Worm (Caenorhabditis elegans) whole organism, L1 larva: ENCODE data around the gene ufd-1.

Experiments
- C16A3.4 ChIP-seq: fragments of 150-350 bp; optimal IDR thresholded peaks from 2 replicates; lab custom pipeline; 2014; ENCODE audit warnings: missing biosample characterization, missing genetic modification characterization
- C34B4.2 ChIP-seq: sonication (generic microtip); optimal IDR thresholded peaks from 2 replicates; lab custom pipeline; 2017; ENCODE audit warnings: mild to moderate bottlenecking, missing genetic modification characterization, missing compliant biosample characterization
- F16B12.6 ChIP-seq: fragments of 150-350 bp; optimal IDR thresholded peaks from 2 replicates; lab custom pipeline; 2014; ENCODE audit warnings: missing biosample characterization, missing genetic modification characterization
- aly-2 ChIP-seq: fragments of 150-350 bp; optimal IDR thresholded peaks from 2 replicates; lab custom pipeline; 2014; ENCODE audit warnings: missing biosample characterization, missing genetic modification characterization
- ama-1 ChIP-seq: fragments of 150-350 bp; optimal IDR thresholded peaks from 2 replicates; lab custom pipeline; 2014
- blmp-1 ChIP-seq: fragments of 150-350 bp; optimal IDR thresholded peaks from 2 replicates; lab custom pipeline; 2014; ENCODE audit warnings: missing biosample characterization, missing genetic modification characterization
- ceh-63 ChIP-seq: fragments of 200-800 bp; sonication (Bioruptor generic); optimal IDR thresholded peaks from 2 replicates; lab custom pipeline; 2018; ENCODE audit warnings: mild to moderate bottlenecking, missing genetic modification characterization, missing compliant biosample characterization
- ceh-8 ChIP-seq: fragments of 200-800 bp; sonication (Bioruptor generic); optimal IDR thresholded peaks from 2 replicates; lab custom pipeline; 2018; ENCODE audit warnings: mild to moderate bottlenecking, missing genetic modification characterization, moderate library complexity, missing compliant biosample characterization
- ceh-82 ChIP-seq, 3 experiments: fragments of 150-350 bp in 1 of 3; sonication (generic microtip) in 2 of 3; optimal IDR thresholded peaks; 2 replicates each; lab custom pipeline; 2014 to 2017; ENCODE audit warnings: missing biosample characterization in 3 of 3, missing genetic modification characterization in 3 of 3
- ceh-88 ChIP-seq: fragments of 200-800 bp; sonication (Bioruptor generic); IDR thresholded peaks from 2 replicates; pipeline ENCODE4 v1.3.6; 2022; ENCODE audit warnings: missing genetic modification characterization, missing compliant biosample characterization
- ces-1 ChIP-seq: fragments of 150-350 bp; optimal IDR thresholded peaks from 2 replicates; lab custom pipeline; 2014; ENCODE audit warnings: missing biosample characterization, missing genetic modification reagents, missing genetic modification characterization
- dpl-1 ChIP-seq, 3 experiments: fragments of 150-350 bp in 2 of 3; sonication (generic microtip) in 1 of 3; optimal IDR thresholded peaks; 2 replicates each; lab custom pipeline; 2014 to 2017; ENCODE audit warnings: missing biosample characterization in 3 of 3, missing genetic modification characterization in 3 of 3, missing genetic modification reagents in 3 of 3
- dsc-1 ChIP-seq: sonication (generic microtip); optimal IDR thresholded peaks from 2 replicates; lab custom pipeline; 2016; ENCODE audit warnings: mild to moderate bottlenecking, missing genetic modification characterization, missing compliant biosample characterization
- efl-1 ChIP-seq, 4 experiments: fragments of 150-350 bp; optimal IDR thresholded peaks in 3 of 4; peaks in 1 of 4; 1 replicate in 1 of 4; 2 replicates in 3 of 4; lab custom pipeline; 2014; ENCODE audit warnings: missing biosample characterization in 2 of 4, missing genetic modification characterization in 2 of 4, missing genetic modification reagents in 2 of 4
- efl-3 ChIP-seq: fragments of 200-800 bp; sonication (Bioruptor generic); optimal IDR thresholded peaks from 2 replicates; lab custom pipeline; 2018; ENCODE audit warnings: mild to moderate bottlenecking, missing genetic modification characterization, missing compliant biosample characterization
- egl-13 ChIP-seq: sonication (generic microtip); optimal IDR thresholded peaks from 2 replicates; lab custom pipeline; 2016; ENCODE audit warnings: missing genotype, missing genetic modification reagents, missing genetic modification characterization, missing compliant biosample characterization
- elt-2 ChIP-seq: sonication (generic microtip); optimal IDR thresholded peaks from 2 replicates; lab custom pipeline; 2016; ENCODE audit warnings: missing genetic modification characterization, mild to moderate bottlenecking, inconsistent platforms, missing compliant biosample characterization, missing genetic modification reagents
- elt-3 ChIP-seq, 6 experiments: fragments of 150-350 bp in 1 of 6; sonication (generic microtip); optimal IDR thresholded peaks; 2 replicates each; lab custom pipeline; 2017 to 2018; ENCODE audit warnings: missing biosample characterization in 6 of 6, missing genetic modification characterization in 6 of 6, inconsistent platforms in 1 of 6
- fkh-10 ChIP-seq: sonication (generic microtip); optimal IDR thresholded peaks from 2 replicates; lab custom pipeline; 2017; ENCODE audit warnings: missing biosample characterization, missing genetic modification reagents, missing genetic modification characterization
- fkh-4 ChIP-seq: sonication (generic microtip); optimal IDR thresholded peaks from 2 replicates; lab custom pipeline; 2016; ENCODE audit warnings: missing compliant biosample characterization, missing genetic modification characterization, borderline replicate concordance
- fos-1 ChIP-seq: fragments of 150-350 bp; optimal IDR thresholded peaks from 2 replicates; lab custom pipeline; 2014; ENCODE audit warnings: missing biosample characterization, missing genetic modification characterization
- grh-1 ChIP-seq: fragments of 200-800 bp; sonication (Bioruptor generic); IDR thresholded peaks from 2 replicates; pipeline ENCODE4 v1.3.6; 2022; ENCODE audit warnings: missing genetic modification reagents, missing genetic modification characterization, missing compliant biosample characterization
- hlh-17 ChIP-seq: fragments of 200-800 bp; sonication (Bioruptor generic); optimal IDR thresholded peaks from 2 replicates; lab custom pipeline; 2018; ENCODE audit warnings: missing genetic modification characterization, mild to moderate bottlenecking, missing compliant biosample characterization, moderate library complexity, borderline replicate concordance
- hpl-2 ChIP-seq: fragments of 150-350 bp; optimal IDR thresholded peaks from 2 replicates; lab custom pipeline; 2014; ENCODE audit warnings: missing biosample characterization, missing genetic modification reagents, missing genetic modification characterization
- isw-1 ChIP-seq: fragments of 200-800 bp; sonication (Bioruptor generic); IDR thresholded peaks from 2 replicates; pipeline ENCODE4 v1.3.6; 2022; ENCODE audit warnings: missing genetic modification characterization, missing compliant biosample characterization
- lin-13 ChIP-seq: fragments of 150-350 bp; optimal IDR thresholded peaks from 2 replicates; lab custom pipeline; 2014; ENCODE audit warnings: missing biosample characterization, missing genetic modification reagents, missing genetic modification characterization
- lin-15B ChIP-seq: fragments of 150-350 bp; sonication (generic microtip); optimal IDR thresholded peaks from 3 replicates; lab custom pipeline; 2014; ENCODE audit warnings: missing biosample characterization, missing genetic modification characterization
- lin-39 ChIP-seq: fragments of 150-350 bp; optimal IDR thresholded peaks from 2 replicates; lab custom pipeline; 2014; ENCODE audit warnings: missing biosample characterization, missing genetic modification reagents, missing genetic modification characterization
- lsy-2 ChIP-seq, 2 experiments: fragments of 150-350 bp; optimal IDR thresholded peaks; 2 replicates each; lab custom pipeline; 2014; ENCODE audit warnings: missing biosample characterization in 2 of 2, missing genetic modification characterization in 2 of 2
- mab-9 ChIP-seq: fragments of 200-800 bp; sonication (Bioruptor generic); IDR thresholded peaks from 2 replicates; pipeline ENCODE4 v1.3.6; 2022; ENCODE audit warnings: missing genetic modification reagents, missing genetic modification characterization, missing compliant biosample characterization
- mdl-1 ChIP-seq, 2 experiments: fragments of 150-350 bp; optimal IDR thresholded peaks; 2 replicates each; lab custom pipeline; 2014 to 2017; ENCODE audit warnings: missing biosample characterization in 2 of 2, missing genetic modification characterization in 2 of 2, inconsistent platforms in 1 of 2
- mep-1 ChIP-seq: fragments of 150-350 bp; optimal IDR thresholded peaks from 2 replicates; lab custom pipeline; 2014; ENCODE audit warnings: missing biosample characterization, missing genetic modification characterization
- nhr-28 ChIP-seq: fragments of 150-350 bp; optimal IDR thresholded peaks from 2 replicates; lab custom pipeline; 2014; ENCODE audit warnings: missing biosample characterization, missing genetic modification characterization
- nhr-47 ChIP-seq: sonication (generic microtip); optimal IDR thresholded peaks from 2 replicates; lab custom pipeline; 2016; ENCODE audit warnings: mild to moderate bottlenecking, missing genetic modification characterization, moderate library complexity, missing compliant biosample characterization
- nhr-71 ChIP-seq: sonication (generic microtip); optimal IDR thresholded peaks from 2 replicates; lab custom pipeline; 2016; ENCODE audit warnings: mild to moderate bottlenecking, missing genetic modification characterization, moderate library complexity, missing compliant biosample characterization
- nhr-76 ChIP-seq: sonication (generic microtip); optimal IDR thresholded peaks from 2 replicates; lab custom pipeline; 2017; ENCODE audit warnings: missing biosample characterization, missing genetic modification characterization
- nhr-77 ChIP-seq: fragments of 150-350 bp; optimal IDR thresholded peaks from 2 replicates; lab custom pipeline; 2014; ENCODE audit warnings: missing biosample characterization, missing genetic modification characterization
- pax-3 ChIP-seq: fragments of 200-800 bp; sonication (Bioruptor generic); optimal IDR thresholded peaks from 2 replicates; lab custom pipeline; 2018; ENCODE audit warnings: mild to moderate bottlenecking, missing genetic modification characterization, moderate library complexity, missing compliant biosample characterization
- rnt-1 ChIP-seq: sonication (generic microtip); optimal IDR thresholded peaks from 2 replicates; lab custom pipeline; 2016; ENCODE audit warnings: mild to moderate bottlenecking, missing genetic modification characterization, moderate library complexity, missing compliant biosample characterization
- skn-1 ChIP-seq: fragments of 150-350 bp; optimal IDR thresholded peaks from 2 replicates; lab custom pipeline; 2014; ENCODE audit warnings: missing biosample characterization, missing genetic modification characterization
- snpc-4 ChIP-seq: fragments of 150-350 bp; optimal IDR thresholded peaks from 2 replicates; lab custom pipeline; 2014; ENCODE audit warnings: missing biosample characterization, missing genetic modification characterization
- snu-23 ChIP-seq: sonication (generic microtip); optimal IDR thresholded peaks from 2 replicates; lab custom pipeline; 2016; ENCODE audit warnings: missing genetic modification characterization, missing compliant biosample characterization
- sptf-1 ChIP-seq: fragments of 150-350 bp; optimal IDR thresholded peaks from 2 replicates; lab custom pipeline; 2014; ENCODE audit warnings: missing biosample characterization, missing genetic modification characterization
- sup-37 ChIP-seq: fragments of 200-800 bp; sonication (Bioruptor generic); optimal IDR thresholded peaks from 2 replicates; lab custom pipeline; 2018; ENCODE audit warnings: mild to moderate bottlenecking, missing genetic modification characterization, missing compliant biosample characterization
- swsn-7 ChIP-seq: sonication (generic microtip); optimal IDR thresholded peaks from 2 replicates; lab custom pipeline; 2016; ENCODE audit warnings: missing genetic modification characterization, missing compliant biosample characterization
- tbx-2 ChIP-seq: sonication (generic microtip); optimal IDR thresholded peaks from 2 replicates; lab custom pipeline; 2016; ENCODE audit warnings: missing genetic modification characterization, missing compliant biosample characterization
- unc-130 ChIP-seq: fragments of 150-350 bp; optimal IDR thresholded peaks from 2 replicates; lab custom pipeline; 2017; ENCODE audit warnings: missing biosample characterization, missing genetic modification characterization, inconsistent platforms
- unc-98 ChIP-seq: fragments of 200-800 bp; sonication (Bioruptor generic); IDR thresholded peaks from 2 replicates; pipeline ENCODE4 v1.3.6; 2022; ENCODE audit warnings: missing genetic modification characterization, missing compliant biosample characterization
- xbp-1 ChIP-seq: sonication (generic microtip); optimal IDR thresholded peaks from 2 replicates; lab custom pipeline; 2016; ENCODE audit warnings: missing genetic modification characterization, missing compliant biosample characterization
- zag-1 ChIP-seq: fragments of 150-350 bp; optimal IDR thresholded peaks from 2 replicates; lab custom pipeline; 2014; ENCODE audit warnings: missing biosample characterization, missing genetic modification characterization
- ztf-11 ChIP-seq, 2 experiments: sonication (generic microtip); optimal IDR thresholded peaks; 2 replicates each; lab custom pipeline; 2016 to 2017; ENCODE audit warnings: missing genetic modification characterization in 2 of 2, missing biosample characterization in 1 of 2, missing compliant biosample characterization in 1 of 2

Gene ufd-1

ce11 chrIV:12335248-12335647 lies 4.6 kb upstream of the ufd-1 start (continued):
- TF ChIP-seq nhr-71: peak; percentile 60
- peak in 1 of 3 experiments; percentile 44 for TF ChIP-seq ceh-82 (tag; optimal IDR thresholded peaks at IDR 0.05; lab: Kevin White, UChicago)
- no peak for TF ChIP-seq lin-15B
- peak; percentile 38 to 54 for TF ChIP-seq efl-1 (optimal IDR thresholded peaks at IDR 0.05; lab: Kevin White, UChicago)
- TF ChIP-seq efl-1 (GFP tag; optimal IDR thresholded peaks at IDR 0.05 in 1 of 2; lab: Kevin White, UChicago): peak; percentile 21 to 63
- no peak for TF ChIP-seq lin-39 (tag; lab: Kevin White, UChicago)
- TF ChIP-seq fkh-10 (GFP tag; lab: Kevin White, UChicago): no peak
- no peak for TF ChIP-seq sptf-1 (tag; lab: Kevin White, UChicago)
- peak; percentile 54 for TF ChIP-seq rnt-1 (tag; lab: Kevin White, UChicago)
- TF ChIP-seq pax-3 (tag; lab: Kevin White, UChicago): no peak
- TF ChIP-seq snu-23 (GFP tag; lab: Kevin White, UChicago): peak; percentile 34
- peak in 1 of 2 experiments; percentile 39 for TF ChIP-seq mdl-1 (tag; optimal IDR thresholded peaks at IDR 0.05; lab: Kevin White, UChicago)
- TF ChIP-seq hlh-17: no peak
- no peak for TF ChIP-seq grh-1 (GFP tag; lab: Robert Waterston, UW)
- no peak for TF ChIP-seq unc-98 (GFP tag; lab: Robert Waterston, UW)
- no peak for TF ChIP-seq tbx-2 (tag; lab: Kevin White, UChicago)
- TF ChIP-seq elt-2 (tag; lab: Kevin White, UChicago): no peak
- peak; percentile 32 for TF ChIP-seq blmp-1 (tag; lab: Kevin White, UChicago)
- no peak for TF ChIP-seq egl-13 (tag; lab: Kevin White, UChicago)
- TF ChIP-seq ztf-11 (tag; optimal IDR thresholded peaks at IDR 0.05; lab: Kevin White, UChicago): no peak
- no peak for TF ChIP-seq C34B4.2 (tag; lab: Kevin White, UChicago)

ce11 chrIV:12334708-12335107 lies 4.0 kb upstream of the ufd-1 start:
- TF ChIP-seq lsy-2 (tag; optimal IDR thresholded peaks at IDR 0.05; lab: Kevin White, UChicago) (peak; percentile 25 to 43), F16B12.6 (tag; lab: Kevin White, UChicago) (peak; percentile 80), xbp-1 (tag; lab: Kevin White, UChicago) (no peak), zag-1 (tag; lab: Kevin White, UChicago) (no peak), ceh-63 (no peak), ceh-88 (GFP tag; lab: Robert Waterston, UW) (no peak), elt-3 (tag; optimal IDR thresholded peaks at IDR 0.05; lab: Kevin White, UChicago) (no peak), ceh-8 (GFP tag; lab: Kevin White, UChicago) (no peak), nhr-28 (tag; lab: Kevin White, UChicago) (no peak), C16A3.4 (tag; lab: Kevin White, UChicago) (no peak), fkh-4 (tag; lab: Kevin White, UChicago) (no peak), nhr-71 (peak; percentile 21), rnt-1 (tag; lab: Kevin White, UChicago) (peak; percentile 26), snpc-4 (no peak), fos-1 (no peak), sup-37 (GFP tag; lab: Kevin White, UChicago) (no peak), hpl-2 (GFP tag; lab: Kevin White, UChicago) (no peak), lin-15B (no peak), nhr-77 (tag; lab: Kevin White, UChicago) (no peak), C34B4.2 (tag; lab: Kevin White, UChicago) (no peak), ces-1 (GFP tag; lab: Kevin White, UChicago) (no peak), ceh-82 (tag; optimal IDR thresholded peaks at IDR 0.05; lab: Kevin White, UChicago) (no peak), dpl-1 (GFP tag; optimal IDR thresholded peaks at IDR 0.05; lab: Kevin White, UChicago) (peak; percentile 73 to 86 (median 85)), ama-1 (lab: Kevin White, UChicago) (no peak), snu-23 (GFP tag; lab: Kevin White, UChicago) (no peak), efl-3 (GFP tag; lab: Kevin White, UChicago) (no peak), nhr-76 (no peak), dsc-1 (tag; lab: Kevin White, UChicago) (no peak), aly-2 (tag; lab: Kevin White, UChicago) (no peak), mep-1 (tag; lab: Kevin White, UChicago) (peak; percentile 19), isw-1 (GFP tag; lab: Robert Waterston, UW) (no peak), skn-1 (tag; lab: Kevin White, UChicago) (no peak), lin-13 (GFP tag; lab: Kevin White, UChicago) (no peak), mab-9 (no peak), nhr-47 (tag; lab: Kevin White, UChicago) (peak; percentile 24), unc-130 (tag; lab: Kevin White, UChicago) (no peak), efl-1 (optimal IDR thresholded peaks at IDR 0.05; lab: Kevin White, UChicago) (peak; percentile 73 to 81), efl-1 (GFP tag; optimal IDR thresholded peaks at IDR 0.05 in 1 of 2; lab: Kevin White, UChicago) (peak; percentile 84 to 98), swsn-7 (tag; lab: Kevin White, UChicago) (peak; percentile 3)
